Fruit fly (Drosophila melanogaster): ENCODE measurements around the gene alpha-Est2.

alpha-Est2 gene

dm6 chr3R:7506314-7506988, 35.2 kb upstream of the alpha-Est2 start (continued):
- no peak for TF ChIP-seq prd (optimal IDR thresholded peaks at IDR 0.05)
- peak; percentile 84 for TF ChIP-seq prd (GFP tag; IDR thresholded peaks at IDR 0.05)
- TF ChIP-seq aop (GFP tag; IDR thresholded peaks at IDR 0.05), result no peak
- TF ChIP-seq dm (GFP tag; optimal IDR thresholded peaks at IDR 0.05), result peak; percentile 69
- TF ChIP-seq CG2116 (GFP tag; optimal IDR thresholded peaks at IDR 0.05), result peak; percentile 36
- TF ChIP-seq CG13624 (GFP tag; optimal IDR thresholded peaks at IDR 0.05), result peak; percentile 96
- no peak for TF ChIP-seq ewg (GFP tag; optimal IDR thresholded peaks at IDR 0.05)
- no peak for TF ChIP-seq hbn (GFP tag; IDR thresholded peaks at IDR 0.05; ENCODE audit: partially characterized antibody)
- TF ChIP-seq CG12104 (GFP tag; optimal IDR thresholded peaks at IDR 0.05), result peak; percentile 53
- TF ChIP-seq Nf-YC (tag; optimal IDR thresholded peaks at IDR 0.05), result peak; percentile 0
- TF ChIP-seq Elba2 (GFP tag; optimal IDR thresholded peaks at IDR 0.05), result no peak
- peak; percentile 56 for TF ChIP-seq Ravus (GFP tag; IDR thresholded peaks at IDR 0.05)
- TF ChIP-seq CG1647 (GFP tag; optimal IDR thresholded peaks at IDR 0.05), result peak; percentile 64
- peak; percentile 36; the same call in 1 of the 2 replicates for TF ChIP-seq ham (GFP tag; IDR thresholded peaks at IDR 0.05)
- peak; percentile 64 for TF ChIP-seq CG9876 (GFP tag; optimal IDR thresholded peaks at IDR 0.05)
- TF ChIP-seq CG12071 (GFP tag; optimal IDR thresholded peaks at IDR 0.05), result peak; percentile 79
- TF ChIP-seq z (GFP tag; IDR thresholded peaks at IDR 0.05), result no peak
- no peak for TF ChIP-seq Kr (GFP tag; optimal IDR thresholded peaks at IDR 0.05)
- peak; percentile 55 for TF ChIP-seq CG4424 (GFP tag; optimal IDR thresholded peaks at IDR 0.05)
- no peak for TF ChIP-seq CG17829 (tag; optimal IDR thresholded peaks at IDR 0.05)
- TF ChIP-seq kah (GFP tag; optimal IDR thresholded peaks at IDR 0.05), result no peak
- no peak for TF ChIP-seq inv (GFP tag; IDR thresholded peaks at IDR 0.05; ENCODE audit: partially characterized antibody)
- peak; percentile 19 for TF ChIP-seq Asciz (GFP tag; optimal IDR thresholded peaks at IDR 0.05)
- TF ChIP-seq CG31388 (GFP tag; optimal IDR thresholded peaks at IDR 0.05), result no peak
- TF ChIP-seq Abd-B (GFP tag; optimal IDR thresholded peaks at IDR 0.05), result peak; percentile 66
- peak; percentile 93 for TF ChIP-seq CG3847 (GFP tag; IDR thresholded peaks at IDR 0.05)
- TF ChIP-seq ATbp (GFP tag; optimal IDR thresholded peaks at IDR 0.05), result no peak
- no peak for TF ChIP-seq sna (GFP tag; IDR thresholded peaks at IDR 0.05; ENCODE audit: partially characterized antibody)
- TF ChIP-seq CG13123 (GFP tag; optimal IDR thresholded peaks at IDR 0.05), result peak; percentile 60
- TF ChIP-seq Opbp (GFP tag; IDR thresholded peaks at IDR 0.05; ENCODE audit: partially characterized antibody), result no peak
- TF ChIP-seq kay (GFP tag; optimal IDR thresholded peaks at IDR 0.05), result peak; percentile 79
- peak; percentile 93 for TF ChIP-seq HmgZ (tag; optimal IDR thresholded peaks at IDR 0.05)
- TF ChIP-seq unc-4 (GFP tag; IDR thresholded peaks at IDR 0.05; ENCODE audit: partially characterized antibody), result no peak
- no peak for TF ChIP-seq Lpt (GFP tag; optimal IDR thresholded peaks at IDR 0.05)
- peak; percentile 73 for TF ChIP-seq CG11398 (GFP tag; optimal IDR thresholded peaks at IDR 0.05)
- peak; percentile 27 for TF ChIP-seq trh (GFP tag; optimal IDR thresholded peaks at IDR 0.05)
- TF ChIP-seq maf-S (GFP tag; optimal IDR thresholded peaks at IDR 0.05), result peak; percentile 84
- TF ChIP-seq klu (GFP tag; IDR thresholded peaks at IDR 0.05), result peak; percentile 70; the same call in 1 of the 2 replicates
- no peak for TF ChIP-seq gsb-n (tag; optimal IDR thresholded peaks at IDR 0.05)
- TF ChIP-seq Hey (tag; optimal IDR thresholded peaks at IDR 0.05), result peak; percentile 3
- TF ChIP-seq Lim3 (GFP tag; IDR thresholded peaks at IDR 0.05), result no peak
- peak; percentile 80 for TF ChIP-seq BtbVII (GFP tag; optimal IDR thresholded peaks at IDR 0.05)
- 0 out of 2 replicates have a peak, but pooled peaks have one; percentile 36 for TF ChIP-seq Doc2 (GFP tag; IDR thresholded peaks at IDR 0.05)
- peak; percentile 56 for TF ChIP-seq stc (GFP tag; IDR thresholded peaks at IDR 0.05)
- no peak for TF ChIP-seq usp (GFP tag; optimal IDR thresholded peaks at IDR 0.05)
- TF ChIP-seq mld (GFP tag; IDR thresholded peaks at IDR 0.05; ENCODE audit: partially characterized antibody), result no peak
- TF ChIP-seq lbe (GFP tag; optimal IDR thresholded peaks at IDR 0.05), result no peak
- TF ChIP-seq exex (tag; optimal IDR thresholded peaks at IDR 0.05), result peak; percentile 64
- TF ChIP-seq tna (GFP tag; IDR thresholded peaks at IDR 0.05; ENCODE audit: partially characterized antibody), result no peak
- TF ChIP-seq CG7745 (tag; optimal IDR thresholded peaks at IDR 0.05), result no peak

Measured in whole organism, embryonic.